Worm (Caenorhabditis elegans): Measurements from ENCODE around the gene bus-2.

DNA sequence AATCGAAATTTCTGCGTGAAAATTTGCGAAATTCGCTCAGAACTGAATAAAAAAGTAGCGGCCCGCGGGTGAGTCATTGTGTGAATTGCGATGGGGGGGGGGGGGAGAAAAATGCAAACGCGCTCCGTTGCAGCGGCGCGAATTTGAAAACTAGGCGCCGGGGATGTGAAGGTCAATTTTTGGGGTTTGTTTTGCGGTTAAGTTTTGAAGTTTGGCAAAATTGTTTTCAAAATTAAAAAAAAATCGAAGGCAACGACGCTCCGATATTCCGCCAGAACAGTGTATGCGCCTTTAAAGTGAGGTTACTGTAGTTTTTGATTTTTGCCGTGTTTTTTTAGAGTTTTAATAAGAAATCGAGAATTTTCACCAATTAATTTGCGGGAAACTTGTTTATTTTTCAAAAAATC lies 38.6 kb downstream of the bus-2 start:
- TF ChIP-seq lin-13 (GFP tag; optimal IDR thresholded peaks at IDR 0.05): no peak
- peak in 1 of 2 experiments; percentile 92 for TF ChIP-seq unc-62 (GFP tag; optimal IDR thresholded peaks at IDR 0.05 in 1 of 2)
- no peak for TF ChIP-seq unc-62 (tag; optimal IDR thresholded peaks at IDR 0.05)
